Worm (Caenorhabditis elegans) whole organism, midembryonic: ENCODE data around the gene F55A4.3.

Experiments used
- T22C8.4 ChIP-seq: fragments of 200-800 bp; sonication (Bioruptor generic); IDR thresholded peaks from 2 replicates; pipeline ENCODE4 v1.3.6; 2022; ENCODE audit warnings: missing genetic modification characterization, missing compliant biosample characterization
- cog-1 ChIP-seq: sonication (generic microtip); optimal IDR thresholded peaks from 2 replicates; lab custom pipeline; 2016; ENCODE audit warnings: missing genetic modification characterization, missing compliant biosample characterization
- flt-1 ChIP-seq: fragments of 200-800 bp; sonication (Bioruptor generic); IDR thresholded peaks from 2 replicates; pipeline ENCODE4 v1.3.6; 2022; ENCODE audit warnings: missing genetic modification characterization, missing compliant biosample characterization
- klf-2 ChIP-seq: fragments of 200-800 bp; sonication (Bioruptor generic); conservative IDR thresholded peaks from 2 replicates; pipeline ENCODE4 v1.3.6; 2022; ENCODE audit warnings: missing genetic modification reagents, missing genetic modification characterization, missing compliant biosample characterization
- med-1 ChIP-seq: sonication (generic microtip); optimal IDR thresholded peaks from 2 replicates; lab custom pipeline; 2017; ENCODE audit warnings: missing genetic modification characterization, mild to moderate bottlenecking, missing compliant biosample characterization, antibody characterized with exemption, missing genetic modification reagents; ENCODE audit not compliant: insufficient read depth
- ref-1 ChIP-seq: fragments of 200-800 bp; sonication (Bioruptor generic); conservative IDR thresholded peaks from 2 replicates; pipeline ENCODE4 v1.3.6; 2022; ENCODE audit warnings: missing genetic modification reagents, missing genetic modification characterization, missing compliant biosample characterization
- tab-1 ChIP-seq: fragments of 200-800 bp; sonication (Bioruptor generic); IDR thresholded peaks from 2 replicates; pipeline ENCODE4 v1.3.6; 2022; ENCODE audit warnings: missing genetic modification characterization, missing compliant biosample characterization
- ztf-23 ChIP-seq: fragments of 200-800 bp; sonication (Bioruptor generic); IDR thresholded peaks from 2 replicates; pipeline ENCODE4 v1.3.6; 2022; ENCODE audit warnings: missing genetic modification reagents, missing genetic modification characterization, missing compliant biosample characterization
- ztf-29 ChIP-seq: fragments of 200-800 bp; sonication (Bioruptor generic); IDR thresholded peaks from 2 replicates; pipeline ENCODE4 v1.3.6; 2022; ENCODE audit warnings: missing genetic modification reagents, missing genetic modification characterization, missing compliant biosample characterization

F55A4.3 gene

ce11 chrX:1025010-1025409, at the start of gene F55A4.3:
Gene F55A4.3, minus strand, starts transcription at chrX:1025110.
- TF ChIP-seq T22C8.4 (no peak), med-1 (GFP tag; lab: Kevin White, UChicago) (no peak), ztf-23 (GFP tag; lab: Robert Waterston, UW) (no peak), ref-1 (GFP tag; lab: Robert Waterston, UW) (no peak), tab-1 (no peak), flt-1 (no peak), klf-2 (GFP tag; lab: Robert Waterston, UW) (no peak), cog-1 (no peak), ztf-29 (no peak)

- no peak for TF ChIP-seq klf-2 (GFP tag; lab: Robert Waterston, UW)
- TF ChIP-seq T22C8.4: no peak
Observed at ce11 chrX:1072152-1072551, 47.2 kb upstream of the F55A4.3 start, which contains the start of gene lim-6. Gene lim-6, plus strand, starts transcription at chrX:1072452.

ce11 chrX:1070585-1070984, 45.7 kb upstream of the F55A4.3 start:
- 0 out of 2 replicates have a peak, but pooled peaks have one; percentile 43 for TF ChIP-seq ztf-23 (GFP tag; lab: Robert Waterston, UW)

ce11 chrX:1068986-1069385, 44.1 kb upstream of the F55A4.3 start, which contains the start of gene mksr-1:
Gene mksr-1, minus strand, starts transcription at chrX:1069129.
- no peak for TF ChIP-seq ref-1 (GFP tag; lab: Robert Waterston, UW)
- TF ChIP-seq T22C8.4: no peak
- no peak for TF ChIP-seq cog-1
- no peak for TF ChIP-seq klf-2 (GFP tag; lab: Robert Waterston, UW)
- no peak for TF ChIP-seq ztf-23 (GFP tag; lab: Robert Waterston, UW)
- TF ChIP-seq tab-1: no peak
- no peak for TF ChIP-seq flt-1
- TF ChIP-seq ztf-29: no peak
- no peak for TF ChIP-seq med-1 (GFP tag; lab: Kevin White, UChicago)

ce11 chrX:1064064-1064463, 39.2 kb upstream of the F55A4.3 start:
- no peak for TF ChIP-seq klf-2 (GFP tag; lab: Robert Waterston, UW)
- TF ChIP-seq ref-1 (GFP tag; lab: Robert Waterston, UW): no peak
- no peak for TF ChIP-seq ztf-29
- TF ChIP-seq med-1 (GFP tag; lab: Kevin White, UChicago): no peak
- TF ChIP-seq flt-1: no peak
- TF ChIP-seq tab-1: no peak
- no peak for TF ChIP-seq T22C8.4
- TF ChIP-seq ztf-23 (GFP tag; lab: Robert Waterston, UW): no peak
- no peak for TF ChIP-seq cog-1

ce11 chrX:1062403-1063073, 37.6 kb upstream of the F55A4.3 start, which contains the start of gene unc-1:
Gene unc-1, minus strand, starts transcription at chrX:1062453.
- 0 out of 2 replicates have a peak, but pooled peaks have one; percentile 6 for TF ChIP-seq klf-2 (GFP tag; lab: Robert Waterston, UW)
- TF ChIP-seq T22C8.4: no peak
- no peak for TF ChIP-seq tab-1
- no peak for TF ChIP-seq ztf-29
- TF ChIP-seq ref-1 (GFP tag; lab: Robert Waterston, UW): no peak
- TF ChIP-seq flt-1: no peak

ce11 chrX:1060705-1061104, 35.8 kb upstream of the F55A4.3 start:
- no peak for TF ChIP-seq cog-1
- no peak for TF ChIP-seq ztf-23 (GFP tag; lab: Robert Waterston, UW)
- TF ChIP-seq flt-1: no peak
- TF ChIP-seq T22C8.4: no peak
- no peak for TF ChIP-seq klf-2 (GFP tag; lab: Robert Waterston, UW)
- TF ChIP-seq tab-1: no peak
- no peak for TF ChIP-seq ref-1 (GFP tag; lab: Robert Waterston, UW)
- TF ChIP-seq med-1 (GFP tag; lab: Kevin White, UChicago): no peak
- no peak for TF ChIP-seq ztf-29

- no peak for TF ChIP-seq med-1 (GFP tag; lab: Kevin White, UChicago)
- TF ChIP-seq tab-1: no peak
- TF ChIP-seq cog-1: no peak
- no peak for TF ChIP-seq ref-1 (GFP tag; lab: Robert Waterston, UW)
- no peak for TF ChIP-seq ztf-23 (GFP tag; lab: Robert Waterston, UW)
- no peak for TF ChIP-seq flt-1
- TF ChIP-seq ztf-29: no peak
- TF ChIP-seq T22C8.4: no peak
- TF ChIP-seq klf-2 (GFP tag; lab: Robert Waterston, UW): no peak
Observed at ce11 chrX:1057821-1058377, 33.0 kb upstream of the F55A4.3 start.

ce11 chrX:1053929-1054328, 29.0 kb upstream of the F55A4.3 start, which contains the start of gene ncs-3:
Gene ncs-3, plus strand, starts transcription at chrX:1054081.
- TF ChIP-seq flt-1 (no peak), ztf-29 (no peak), klf-2 (GFP tag; lab: Robert Waterston, UW) (no peak), med-1 (GFP tag; lab: Kevin White, UChicago) (no peak), ztf-23 (GFP tag; lab: Robert Waterston, UW) (no peak), tab-1 (no peak), cog-1 (no peak)

- TF ChIP-seq flt-1 (no peak), klf-2 (GFP tag; lab: Robert Waterston, UW) (no peak), ztf-23 (GFP tag; lab: Robert Waterston, UW) (no peak), ztf-29 (no peak)
Observed at ce11 chrX:1052960-1053359, 28.1 kb upstream of the F55A4.3 start.

ce11 chrX:1051041-1051440, 26.1 kb upstream of the F55A4.3 start:
- TF ChIP-seq ref-1 (GFP tag; lab: Robert Waterston, UW): no peak
- TF ChIP-seq T22C8.4: no peak
- TF ChIP-seq med-1 (GFP tag; lab: Kevin White, UChicago): no peak
- TF ChIP-seq klf-2 (GFP tag; lab: Robert Waterston, UW): no peak
- no peak for TF ChIP-seq ztf-29
- TF ChIP-seq flt-1: no peak
